Worm (Caenorhabditis elegans): ENCODE measurements around the gene srw-23.

Gene srw-23

DNA sequence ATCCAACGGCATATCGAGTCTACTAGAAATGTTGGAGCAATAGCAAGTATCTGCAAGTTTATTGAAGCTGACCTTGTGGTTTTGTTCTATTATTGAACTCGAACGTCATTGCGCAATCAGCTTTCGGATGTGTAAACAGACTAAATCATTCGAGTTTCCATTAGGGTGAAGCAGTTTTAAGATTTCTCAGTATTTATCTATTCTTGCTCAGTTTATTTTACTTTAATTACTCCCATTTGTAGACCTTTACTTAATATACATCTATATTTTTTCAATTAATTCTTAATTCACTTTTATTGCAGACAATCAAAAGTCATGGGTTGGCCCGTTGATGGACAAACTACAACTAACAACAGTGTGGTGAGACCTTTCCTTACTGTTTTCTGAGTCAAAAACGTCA lies 6.9 kb downstream of the srw-23 start, which contains the start of gene F09C6.14:
Gene F09C6.14, plus strand, starts transcription at position 301 of the 400 bp plus-strand sequence.
- no peak for TF ChIP-seq ceh-39 (tag; optimal IDR thresholded peaks at IDR 0.05)
- no peak for TF ChIP-seq pha-4 (tag; optimal IDR thresholded peaks at IDR 0.05)
- no peak for TF ChIP-seq elt-3 (tag; optimal IDR thresholded peaks at IDR 0.05)
- no peak for TF ChIP-seq unc-62 (GFP tag; optimal IDR thresholded peaks at IDR 0.05)
- TF ChIP-seq mab-5 (tag; optimal IDR thresholded peaks at IDR 0.05): no peak
- TF ChIP-seq ceh-43 (GFP tag; optimal IDR thresholded peaks at IDR 0.05): no peak
- TF ChIP-seq lsy-2 (tag; optimal IDR thresholded peaks at IDR 0.05): no peak
- TF ChIP-seq zip-8 (tag; optimal IDR thresholded peaks at IDR 0.05): no peak

- TF ChIP-seq lin-13 (tag; optimal IDR thresholded peaks at IDR 0.05) (no peak), elt-1 (tag; optimal IDR thresholded peaks at IDR 0.05; ENCODE audit: borderline replicate concordance, insufficient read depth) (no peak), lsy-2 (tag; optimal IDR thresholded peaks at IDR 0.05) (no peak), mls-2 (tag; optimal IDR thresholded peaks at IDR 0.05) (no peak), lin-32 (GFP tag; optimal IDR thresholded peaks at IDR 0.05) (no peak), nhr-2 (tag; optimal IDR thresholded peaks at IDR 0.05) (no peak), M03D4.4 (tag; optimal IDR thresholded peaks at IDR 0.05) (no peak), snpc-4 (tag; optimal IDR thresholded peaks at IDR 0.05) (no peak), ham-2 (GFP tag; optimal IDR thresholded peaks at IDR 0.05) (no peak), bed-3 (GFP tag; optimal IDR thresholded peaks at IDR 0.05) (no peak), blmp-1 (tag; optimal IDR thresholded peaks at IDR 0.05) (no peak), unc-120 (tag; optimal IDR thresholded peaks at IDR 0.05; ENCODE audit: poor library complexity, severe bottlenecking) (no peak), pha-4 (tag; optimal IDR thresholded peaks at IDR 0.05) (no peak), ceh-83 (GFP tag; optimal IDR thresholded peaks at IDR 0.05) (no peak), nhr-12 (tag; optimal IDR thresholded peaks at IDR 0.05) (no peak), ceh-39 (tag; optimal IDR thresholded peaks at IDR 0.05) (no peak), sem-2 (GFP tag; optimal IDR thresholded peaks at IDR 0.05) (no peak)
Observed at ce11 chrV:16882260-16882918, 8.6 kb downstream of the srw-23 start, which contains the start of the genes F09C6.11 and F09C6.12. TSS of gene F09C6.11 (minus strand) at chrV:16882310. TSS of gene F09C6.12 (plus strand) at chrV:16882868.

ce11 chrV:16884744-16885143 lies 11.0 kb downstream of the srw-23 start, which contains the start of gene F09C6.13:
TSS of gene F09C6.13 (plus strand) at chrV:16885044.
- TF ChIP-seq ham-2 (GFP tag; optimal IDR thresholded peaks at IDR 0.05): no peak
- TF ChIP-seq mls-2 (tag; optimal IDR thresholded peaks at IDR 0.05): no peak
- TF ChIP-seq M03D4.4 (tag; optimal IDR thresholded peaks at IDR 0.05): no peak
- no peak for TF ChIP-seq ceh-39 (tag; optimal IDR thresholded peaks at IDR 0.05)
- TF ChIP-seq ces-1 (GFP tag; optimal IDR thresholded peaks at IDR 0.05): no peak
- TF ChIP-seq blmp-1 (tag; optimal IDR thresholded peaks at IDR 0.05): no peak
- TF ChIP-seq unc-62 (GFP tag; optimal IDR thresholded peaks at IDR 0.05): no peak
- TF ChIP-seq flh-1 (GFP tag; optimal IDR thresholded peaks at IDR 0.05): no peak
- TF ChIP-seq ceh-43 (GFP tag; optimal IDR thresholded peaks at IDR 0.05): no peak
- TF ChIP-seq mep-1 (tag; optimal IDR thresholded peaks at IDR 0.05): no peak
- TF ChIP-seq bed-3 (GFP tag; optimal IDR thresholded peaks at IDR 0.05): no peak
- TF ChIP-seq elt-1 (tag; optimal IDR thresholded peaks at IDR 0.05; ENCODE audit: borderline replicate concordance, insufficient read depth): no peak

DNA sequence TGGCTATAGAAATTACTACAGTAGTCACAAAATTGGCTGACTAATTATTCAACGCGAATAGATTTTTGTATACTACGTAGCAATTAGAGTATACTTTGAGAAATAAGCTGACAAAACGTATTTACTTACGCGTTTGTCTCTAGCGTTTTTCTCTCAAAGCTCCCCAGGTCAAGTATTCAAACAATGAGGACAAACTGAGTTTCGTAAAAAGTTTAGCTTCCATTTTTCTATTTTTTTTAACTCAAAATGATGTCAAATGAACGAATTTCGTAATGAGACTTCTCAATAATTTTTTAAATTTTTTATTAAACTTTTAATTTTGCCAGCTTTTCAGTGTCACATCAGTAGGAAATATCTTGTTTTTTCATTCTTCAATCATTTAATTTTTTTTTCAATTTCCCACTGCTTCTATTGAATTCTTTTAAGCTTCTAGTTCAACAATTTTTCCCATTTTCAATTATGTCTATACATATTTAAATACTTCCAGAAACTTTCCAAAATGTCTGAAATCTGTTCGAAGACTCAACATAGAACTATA lies 15.1 kb downstream of the srw-23 start, which contains the start of the genes ifas-2 and fbxa-44:
Gene ifas-2, minus strand, starts transcription at position 101 of the 538 bp plus-strand sequence.
Gene fbxa-44, plus strand, starts transcription at position 488 of the 538 bp plus-strand sequence.
- TF ChIP-seq unc-120 (tag; optimal IDR thresholded peaks at IDR 0.05; ENCODE audit: poor library complexity, severe bottlenecking) (no peak), drap-1 (GFP tag; optimal IDR thresholded peaks at IDR 0.05) (no peak), nhr-237 (tag; optimal IDR thresholded peaks at IDR 0.05) (no peak), sptf-1 (tag; optimal IDR thresholded peaks at IDR 0.05) (no peak), unc-62 (GFP tag; optimal IDR thresholded peaks at IDR 0.05) (no peak), ham-2 (GFP tag; optimal IDR thresholded peaks at IDR 0.05) (no peak), cnd-1 (tag; optimal IDR thresholded peaks at IDR 0.05) (no peak), ztf-11 (tag; optimal IDR thresholded peaks at IDR 0.05) (no peak), elt-1 (tag; optimal IDR thresholded peaks at IDR 0.05; ENCODE audit: borderline replicate concordance, insufficient read depth) (no peak), ceh-43 (GFP tag; optimal IDR thresholded peaks at IDR 0.05) (no peak), nhr-76 (tag; optimal IDR thresholded peaks at IDR 0.05) (no peak), mab-5 (tag; optimal IDR thresholded peaks at IDR 0.05) (no peak), blmp-1 (tag; optimal IDR thresholded peaks at IDR 0.05) (no peak), lsy-2 (tag; optimal IDR thresholded peaks at IDR 0.05) (no peak)
